Worm (Caenorhabditis elegans) whole organism, early embryonic: ENCODE results near the gene C34E10.10.

Source experiments
- B0310.2 ChIP-seq: sonication (generic microtip); optimal IDR thresholded peaks from 2 replicates; lab custom pipeline; 2016; ENCODE audit warnings: mild to moderate bottlenecking, missing genetic modification characterization, missing compliant biosample characterization
- F13C5.2 ChIP-seq: sonication (generic microtip); optimal IDR thresholded peaks from 2 replicates; lab custom pipeline; 2017; ENCODE audit warnings: mild to moderate bottlenecking, missing genetic modification characterization, inconsistent platforms, missing compliant biosample characterization
- aly-1 ChIP-seq: sonication (generic microtip); optimal IDR thresholded peaks from 2 replicates; lab custom pipeline; 2016; ENCODE audit warnings: missing genetic modification characterization, missing compliant biosample characterization
- ama-1 ChIP-seq: fragments of 150-350 bp; optimal IDR thresholded peaks from 2 replicates; lab custom pipeline; 2014
- ceh-13 ChIP-seq: fragments of 200-800 bp; sonication (Bioruptor generic); optimal IDR thresholded peaks from 2 replicates; lab custom pipeline; 2018; ENCODE audit warnings: mild to moderate bottlenecking, missing genetic modification characterization, missing compliant biosample characterization
- ceh-36 ChIP-seq: sonication (generic microtip); optimal IDR thresholded peaks from 2 replicates; lab custom pipeline; 2016; ENCODE audit warnings: missing genetic modification characterization, inconsistent platforms, missing compliant biosample characterization
- ets-7 ChIP-seq: sonication (generic microtip); optimal IDR thresholded peaks from 2 replicates; lab custom pipeline; 2016; ENCODE audit warnings: missing genotype, missing genetic modification characterization, missing compliant biosample characterization
- flt-1 ChIP-seq: fragments of 200-800 bp; sonication (Bioruptor generic); IDR thresholded peaks from 2 replicates; pipeline ENCODE4 v1.3.6; 2022; ENCODE audit warnings: missing genetic modification characterization, missing compliant biosample characterization
- hmbx-1 ChIP-seq: sonication (generic microtip); optimal IDR thresholded peaks from 2 replicates; lab custom pipeline; 2016; ENCODE audit warnings: mild to moderate bottlenecking, missing genetic modification characterization, missing compliant biosample characterization
- hmg-4 ChIP-seq: fragments of 200-800 bp; sonication (Bioruptor generic); optimal IDR thresholded peaks from 2 replicates; lab custom pipeline; 2018; ENCODE audit warnings: mild to moderate bottlenecking, missing genetic modification characterization, missing compliant biosample characterization
- hnd-1 ChIP-seq: sonication (generic microtip); optimal IDR thresholded peaks from 2 replicates; lab custom pipeline; 2016; ENCODE audit warnings: missing genetic modification characterization, missing compliant biosample characterization
- pes-1 ChIP-seq: fragments of 200-800 bp; sonication (Bioruptor generic); IDR thresholded peaks from 2 replicates; pipeline ENCODE4 v1.3.6; 2022; ENCODE audit warnings: missing genetic modification reagents, missing genetic modification characterization, missing compliant biosample characterization
- scrt-1 ChIP-seq: fragments of 200-800 bp; sonication (Bioruptor generic); IDR thresholded peaks from 2 replicates; pipeline ENCODE4 v1.3.6; 2022; ENCODE audit warnings: missing genetic modification characterization, missing compliant biosample characterization
- sea-1 ChIP-seq: fragments of 200-800 bp; sonication (Bioruptor generic); conservative IDR thresholded peaks from 2 replicates; pipeline ENCODE4 v1.3.6; 2022; ENCODE audit warnings: missing genetic modification characterization, missing compliant biosample characterization
- tbx-11 ChIP-seq: fragments of 200-800 bp; sonication (Bioruptor generic); IDR thresholded peaks from 2 replicates; pipeline ENCODE4 v1.3.6; 2022; ENCODE audit warnings: missing genetic modification characterization, missing compliant biosample characterization
- tbx-37 ChIP-seq: fragments of 200-800 bp; sonication (Bioruptor generic); conservative IDR thresholded peaks from 2 replicates; pipeline ENCODE4 v1.3.6; 2022; ENCODE audit warnings: missing genetic modification reagents, missing genetic modification characterization, missing compliant biosample characterization
- tra-4 ChIP-seq: sonication (generic microtip); optimal IDR thresholded peaks from 2 replicates; lab custom pipeline; 2017; ENCODE audit warnings: missing genetic modification characterization, missing compliant biosample characterization

C34E10.10 gene

ce11 chrIII:5227831-5228467 lies at the start of gene C34E10.10, which contains the start of the genes C34E10.12 and atp-2:
TSS of gene C34E10.10 (minus strand) at chrIII:5227884.
TSS of gene C34E10.12 (minus strand) at chrIII:5227881.
TSS of gene atp-2 (plus strand) at chrIII:5228417.
- peak; percentile 51; the same call in 1 of the 2 replicates for TF ChIP-seq pes-1 (GFP tag; lab: Robert Waterston, UW)
- TF ChIP-seq flt-1 = no peak
- TF ChIP-seq F13C5.2 (tag; lab: Kevin White, UChicago) = peak; percentile 75
- TF ChIP-seq ama-1 (lab: Kevin White, UChicago) = no peak
- peak; percentile 14 for TF ChIP-seq hmg-4 (GFP tag; lab: Kevin White, UChicago)

- TF ChIP-seq F13C5.2 (tag; lab: Kevin White, UChicago) (peak; percentile 13), B0310.2 (tag; lab: Kevin White, UChicago) (no peak), ceh-36 (tag; lab: Kevin White, UChicago) (no peak), flt-1 (no peak), hmbx-1 (tag; lab: Kevin White, UChicago) (no peak)
These were observed 47.2 kb upstream of the C34E10.10 start, which contains the start of the genes daf-41 and toc-1 for ce11 chrIII:5274715-5275355. TSS of gene daf-41 (minus strand) at chrIII:5274765. TSS of gene toc-1 (plus strand) at chrIII:5275251.

- TF ChIP-seq scrt-1 (no peak), pes-1 (GFP tag; lab: Robert Waterston, UW) (no peak), ceh-13 (no peak)
These were observed 46.6 kb upstream of the C34E10.10 start for ce11 chrIII:5274250-5274649.

- TF ChIP-seq hnd-1 (tag; lab: Kevin White, UChicago) (no peak), sea-1 (no peak), pes-1 (GFP tag; lab: Robert Waterston, UW) (no peak), ceh-13 (no peak), aly-1 (tag; lab: Kevin White, UChicago) (no peak), flt-1 (no peak), ets-7 (tag; lab: Kevin White, UChicago) (no peak)
These were observed 45.7 kb upstream of the C34E10.10 start, which contains the start of gene ztf-8 for ce11 chrIII:5273396-5273857. TSS of gene ztf-8 (minus strand) at chrIII:5273471.

- TF ChIP-seq tbx-37 (no peak), hnd-1 (tag; lab: Kevin White, UChicago) (no peak), sea-1 (no peak), pes-1 (GFP tag; lab: Robert Waterston, UW) (no peak), hmg-4 (GFP tag; lab: Kevin White, UChicago) (no peak), ets-7 (tag; lab: Kevin White, UChicago) (no peak), hmbx-1 (tag; lab: Kevin White, UChicago) (no peak), F13C5.2 (tag; lab: Kevin White, UChicago) (no peak), scrt-1 (no peak), flt-1 (no peak), ama-1 (lab: Kevin White, UChicago) (no peak), tra-4 (tag; lab: Kevin White, UChicago) (no peak)
These were observed 42.1 kb upstream of the C34E10.10 start, which contains the start of gene ZC395.4 for ce11 chrIII:5269814-5270213. TSS of gene ZC395.4 (plus strand) at chrIII:5270114.

- TF ChIP-seq flt-1 = no peak
- TF ChIP-seq tbx-11 (GFP tag; lab: Robert Waterston, UW) = no peak
- no peak for TF ChIP-seq ceh-13
- TF ChIP-seq tbx-37 = no peak
- no peak for TF ChIP-seq hnd-1 (tag; lab: Kevin White, UChicago)
- no peak for TF ChIP-seq scrt-1
- no peak for TF ChIP-seq hmg-4 (GFP tag; lab: Kevin White, UChicago)
- TF ChIP-seq ama-1 (lab: Kevin White, UChicago) = no peak
- TF ChIP-seq sea-1 = no peak
- TF ChIP-seq hmbx-1 (tag; lab: Kevin White, UChicago) = no peak
These were observed 40.8 kb upstream of the C34E10.10 start for ce11 chrIII:5268486-5268885.

- no peak for TF ChIP-seq F13C5.2 (tag; lab: Kevin White, UChicago)
- no peak for TF ChIP-seq scrt-1
- no peak for TF ChIP-seq ceh-36 (tag; lab: Kevin White, UChicago)
- no peak for TF ChIP-seq pes-1 (GFP tag; lab: Robert Waterston, UW)
- no peak for TF ChIP-seq hmg-4 (GFP tag; lab: Kevin White, UChicago)
- TF ChIP-seq aly-1 (tag; lab: Kevin White, UChicago) = no peak
- no peak for TF ChIP-seq tbx-37
- TF ChIP-seq ama-1 (lab: Kevin White, UChicago) = no peak
- TF ChIP-seq ets-7 (tag; lab: Kevin White, UChicago) = no peak
- no peak for TF ChIP-seq B0310.2 (tag; lab: Kevin White, UChicago)
- TF ChIP-seq tbx-11 (GFP tag; lab: Robert Waterston, UW) = no peak
- TF ChIP-seq ceh-13 = no peak
These were observed 39.7 kb upstream of the C34E10.10 start, which contains the start of gene ZC395.5 for ce11 chrIII:5267217-5267906. TSS of gene ZC395.5 (plus strand) at chrIII:5267848.

- TF ChIP-seq hnd-1 (tag; lab: Kevin White, UChicago) (no peak), ama-1 (lab: Kevin White, UChicago) (no peak), ceh-36 (tag; lab: Kevin White, UChicago) (no peak), scrt-1 (no peak), tra-4 (tag; lab: Kevin White, UChicago) (no peak), ets-7 (tag; lab: Kevin White, UChicago) (no peak), flt-1 (no peak), sea-1 (no peak), tbx-11 (GFP tag; lab: Robert Waterston, UW) (no peak), hmg-4 (GFP tag; lab: Kevin White, UChicago) (no peak), hmbx-1 (tag; lab: Kevin White, UChicago) (no peak), aly-1 (tag; lab: Kevin White, UChicago) (no peak), tbx-37 (no peak), pes-1 (GFP tag; lab: Robert Waterston, UW) (no peak), B0310.2 (tag; lab: Kevin White, UChicago) (no peak), ceh-13 (no peak), F13C5.2 (tag; lab: Kevin White, UChicago) (no peak)
These were observed 37.1 kb upstream of the C34E10.10 start, which contains the start of gene gro-1 for ce11 chrIII:5264813-5265212. TSS of gene gro-1 (plus strand) at chrIII:5265113.
